Fruit fly (Drosophila melanogaster): ENCODE data around the gene CG6230.

CG6230 gene

DNA sequence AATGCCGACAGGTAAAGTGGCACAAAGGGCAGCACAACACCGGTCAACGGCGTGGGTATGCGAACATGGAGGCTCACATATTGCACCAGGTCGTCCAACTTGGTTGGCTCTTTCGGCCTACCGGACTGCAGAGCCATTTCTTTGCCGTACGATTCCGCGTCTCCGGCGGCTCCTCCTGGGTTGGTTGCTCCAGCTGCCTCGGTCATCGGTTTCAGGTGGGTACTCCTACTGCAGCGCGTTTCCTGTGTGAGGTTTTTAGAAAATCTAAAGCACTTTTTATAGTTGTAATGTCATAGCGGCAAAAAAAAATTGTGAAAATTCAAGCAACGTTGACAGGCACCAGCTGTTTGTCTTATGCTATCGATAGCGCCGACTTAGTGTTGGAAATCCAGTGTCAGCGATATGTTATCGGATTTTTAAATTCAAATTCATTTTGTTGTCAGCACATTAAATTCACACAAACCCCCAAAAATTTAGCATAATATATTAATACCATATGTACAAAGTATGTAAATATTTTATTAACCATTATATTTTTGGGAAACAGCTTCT lies at the start of gene CG6230:
CG6230 (minus strand) TSS at position 354 of the 552 bp plus-strand sequence.
- peak; percentile 14 for TF ChIP-seq Hr83 (GFP tag; optimal IDR thresholded peaks at IDR 0.05; ENCODE audit: poor library complexity, severe bottlenecking)
- no peak for TF ChIP-seq CG32264 (GFP tag; optimal IDR thresholded peaks at IDR 0.05)
- TF ChIP-seq GATAd (GFP tag; optimal IDR thresholded peaks at IDR 0.05): no peak

DNA sequence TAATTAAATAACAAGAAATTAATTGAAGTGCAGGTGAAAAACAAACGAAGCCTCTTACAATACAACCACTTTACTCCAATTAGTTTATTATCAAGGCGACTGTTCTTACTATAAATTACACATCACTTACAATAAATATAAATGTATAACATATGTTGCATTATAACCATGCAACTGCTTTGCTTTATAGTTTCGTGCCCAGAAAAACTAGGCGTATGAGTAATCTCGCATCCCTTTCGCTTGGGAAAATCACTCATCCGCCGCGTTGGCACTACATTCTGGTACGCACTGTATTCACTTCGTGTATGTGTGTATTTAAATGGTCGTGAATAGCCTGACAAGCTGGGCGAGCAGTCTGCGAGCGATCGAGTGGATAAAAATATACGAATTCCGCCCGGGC lies 49.8 kb upstream of the CG6230 start:
- TF ChIP-seq HLH106 (tag; optimal IDR thresholded peaks at IDR 0.05): no peak

DNA sequence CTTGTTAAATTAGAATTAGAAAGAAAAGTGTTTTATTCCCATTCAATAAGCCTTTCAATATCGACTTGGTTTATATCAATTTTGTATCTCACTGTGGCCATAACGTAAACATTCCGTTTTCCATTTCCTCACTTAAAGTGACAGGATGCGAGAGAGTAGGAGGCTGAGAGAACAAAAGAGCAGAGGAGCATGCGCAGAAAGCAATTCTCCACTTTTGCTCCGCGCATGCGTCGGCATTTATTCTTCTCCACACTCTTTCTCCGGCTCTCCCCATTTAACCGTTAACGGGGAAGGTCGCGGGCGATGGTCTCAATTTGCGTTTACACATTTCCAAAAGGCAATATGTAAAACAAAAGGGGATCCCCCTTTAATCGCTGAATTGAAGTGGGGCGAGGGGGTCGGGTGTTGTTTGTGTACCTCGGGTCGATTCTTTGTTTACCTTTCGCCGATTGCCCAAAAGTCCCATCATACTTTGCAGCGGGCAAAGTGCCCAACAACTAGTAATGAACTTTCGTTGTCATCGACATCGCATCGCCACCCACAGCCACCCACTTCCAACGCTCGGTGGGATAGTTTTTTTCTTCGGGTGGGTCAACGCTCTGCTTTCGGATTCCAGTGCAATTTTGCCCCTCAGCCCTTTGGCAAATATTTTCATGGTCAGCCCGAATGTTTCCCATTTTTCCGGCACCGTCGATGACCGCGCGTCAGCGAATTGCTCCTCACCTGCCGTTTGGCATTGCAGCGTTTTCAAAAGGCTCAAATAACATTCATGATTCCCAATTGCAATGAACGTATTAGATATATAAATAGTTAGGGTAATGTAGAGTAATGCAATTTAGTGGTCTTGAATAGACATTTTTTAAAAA lies 48.8 kb upstream of the CG6230 start:
- peak; percentile 87 for TF ChIP-seq Vsx2 (GFP tag; optimal IDR thresholded peaks at IDR 0.05; ENCODE audit: partially characterized antibody)
- TF ChIP-seq dmrt93B (GFP tag; optimal IDR thresholded peaks at IDR 0.05): no peak
- TF ChIP-seq brk (GFP tag; optimal IDR thresholded peaks at IDR 0.05): no peak
- TF ChIP-seq sage (GFP tag; optimal IDR thresholded peaks at IDR 0.05): no peak
- TF ChIP-seq Rel (GFP tag; optimal IDR thresholded peaks at IDR 0.05): no peak
- peak; percentile 91 for TF ChIP-seq Rel (tag; optimal IDR thresholded peaks at IDR 0.05)
- TF ChIP-seq Abd-B (GFP tag; optimal IDR thresholded peaks at IDR 0.05): no peak
- no peak for TF ChIP-seq CG9705 (GFP tag; optimal IDR thresholded peaks at IDR 0.05)
- TF ChIP-seq Dif (GFP tag; optimal IDR thresholded peaks at IDR 0.05; ENCODE audit: partially characterized antibody): peak; percentile 66
- TF ChIP-seq tai (GFP tag; optimal IDR thresholded peaks at IDR 0.05): no peak
- no peak for TF ChIP-seq Jra (GFP tag; optimal IDR thresholded peaks at IDR 0.05)
- no peak for TF ChIP-seq pan (optimal IDR thresholded peaks at IDR 0.05)
- TF ChIP-seq N (GFP tag; optimal IDR thresholded peaks at IDR 0.05): no peak
- peak in 1 of 2 experiments; percentile 7 for TF ChIP-seq dl (GFP tag; optimal IDR thresholded peaks at IDR 0.05; ENCODE audit: insufficient read depth in 1 of 2, partially characterized antibody in 2 of 2)
- no peak for TF ChIP-seq CG32264 (GFP tag; optimal IDR thresholded peaks at IDR 0.05)
- TF ChIP-seq lola (GFP tag; optimal IDR thresholded peaks at IDR 0.05): no peak
- no peak for TF ChIP-seq HLH106 (tag; optimal IDR thresholded peaks at IDR 0.05)
- TF ChIP-seq CrebA (GFP tag; optimal IDR thresholded peaks at IDR 0.05; ENCODE audit: borderline replicate concordance): no peak
- no peak for TF ChIP-seq woc (GFP tag; optimal IDR thresholded peaks at IDR 0.05)

DNA sequence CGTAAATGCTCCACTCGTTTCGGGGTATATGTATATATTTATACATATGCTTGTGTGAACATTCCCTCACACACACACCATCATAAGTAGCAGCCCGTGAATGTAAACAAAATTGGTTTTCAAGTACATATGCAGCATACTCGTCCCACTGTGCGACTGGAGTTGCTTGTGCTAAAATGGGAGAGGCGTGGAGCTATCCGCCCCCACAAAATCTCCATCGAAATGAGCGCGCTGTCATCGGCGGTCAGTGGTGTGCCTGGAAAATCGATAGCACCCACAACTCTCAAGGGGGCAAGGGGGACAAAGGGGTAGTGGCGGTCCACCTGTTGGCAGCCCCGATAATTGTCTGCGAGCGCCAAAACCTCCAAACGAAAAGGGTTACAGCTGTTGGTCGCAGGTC lies 47.9 kb upstream of the CG6230 start:
- TF ChIP-seq tai (GFP tag; optimal IDR thresholded peaks at IDR 0.05) (no peak), Dif (GFP tag; optimal IDR thresholded peaks at IDR 0.05; ENCODE audit: partially characterized antibody) (no peak), Hnf4 (GFP tag; optimal IDR thresholded peaks at IDR 0.05) (no peak), sv (GFP tag; optimal IDR thresholded peaks at IDR 0.05) (no peak), HLH106 (tag; optimal IDR thresholded peaks at IDR 0.05) (no peak), lola (GFP tag; optimal IDR thresholded peaks at IDR 0.05) (no peak), Hr83 (GFP tag; optimal IDR thresholded peaks at IDR 0.05; ENCODE audit: poor library complexity, severe bottlenecking) (no peak), usp (GFP tag; optimal IDR thresholded peaks at IDR 0.05) (no peak), CG9705 (GFP tag; optimal IDR thresholded peaks at IDR 0.05) (no peak), dsf (GFP tag; optimal IDR thresholded peaks at IDR 0.05; ENCODE audit: borderline replicate concordance) (no peak), N (GFP tag; optimal IDR thresholded peaks at IDR 0.05) (no peak), fru (GFP tag; optimal IDR thresholded peaks at IDR 0.05) (no peak), CrebA (GFP tag; optimal IDR thresholded peaks at IDR 0.05; ENCODE audit: borderline replicate concordance) (no peak), Jra (GFP tag; optimal IDR thresholded peaks at IDR 0.05) (no peak)

DNA sequence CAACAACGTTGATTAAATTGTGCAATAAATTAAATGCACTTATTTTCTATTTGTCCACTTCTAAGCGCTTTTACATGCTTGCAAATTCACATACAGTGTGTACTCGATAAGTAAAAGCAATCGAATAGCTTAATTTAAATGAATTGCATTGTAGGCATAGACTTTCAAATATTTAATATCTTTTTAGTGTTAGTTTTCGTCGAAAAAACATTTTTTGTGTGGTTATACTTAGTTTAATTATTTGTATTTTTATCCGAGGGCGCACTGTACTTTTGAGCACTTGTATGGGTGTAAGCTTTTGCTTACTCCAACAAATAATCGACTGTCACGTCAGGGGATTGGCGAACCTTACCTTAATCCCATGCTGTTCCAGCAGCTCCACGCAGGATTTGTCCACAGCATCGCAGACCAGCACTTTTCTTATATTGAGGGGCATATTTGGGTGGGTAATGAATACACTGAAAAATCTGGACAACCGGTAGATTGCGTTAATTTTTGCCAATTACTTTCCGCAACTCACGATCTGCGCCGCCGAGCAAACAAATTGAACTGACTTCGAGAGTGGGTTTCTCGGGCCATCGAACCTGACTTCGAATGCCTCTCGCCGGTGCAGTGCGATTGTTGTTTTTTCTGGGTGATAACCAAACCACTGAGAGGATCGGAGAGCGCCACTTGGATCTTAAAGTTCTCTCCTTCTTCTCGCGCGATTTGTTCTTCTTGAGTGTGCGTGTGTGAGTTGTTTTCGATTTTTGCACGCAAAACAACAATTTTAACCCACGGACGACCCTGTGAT lies 35.2 kb upstream of the CG6230 start, which contains the start of gene CG6287:
CG6287 (minus strand) TSS at position 556 of the 793 bp plus-strand sequence.
- peak; percentile 52 for TF ChIP-seq Rel (GFP tag; optimal IDR thresholded peaks at IDR 0.05)
- no peak for TF ChIP-seq Rel (tag; optimal IDR thresholded peaks at IDR 0.05)
- TF ChIP-seq jim (GFP tag; optimal IDR thresholded peaks at IDR 0.05): peak; percentile 86
- TF ChIP-seq CrebA (GFP tag; optimal IDR thresholded peaks at IDR 0.05; ENCODE audit: borderline replicate concordance): peak; percentile 44
- peak; percentile 94 for TF ChIP-seq fru (GFP tag; optimal IDR thresholded peaks at IDR 0.05)
- peak; percentile 79 for TF ChIP-seq dsf (GFP tag; optimal IDR thresholded peaks at IDR 0.05; ENCODE audit: borderline replicate concordance)
- TF ChIP-seq Myc (optimal IDR thresholded peaks at IDR 0.05): no peak
- TF ChIP-seq dmrt93B (GFP tag; optimal IDR thresholded peaks at IDR 0.05): peak; percentile 90
- TF ChIP-seq Hr78 (GFP tag; optimal IDR thresholded peaks at IDR 0.05): no peak
- peak; percentile 91 for TF ChIP-seq br (GFP tag; optimal IDR thresholded peaks at IDR 0.05)
- no peak for TF ChIP-seq N (GFP tag; optimal IDR thresholded peaks at IDR 0.05)
- TF ChIP-seq tai (GFP tag; optimal IDR thresholded peaks at IDR 0.05): peak; percentile 88
- TF ChIP-seq CG32264 (GFP tag; optimal IDR thresholded peaks at IDR 0.05): peak; percentile 89
- TF ChIP-seq h (GFP tag; optimal IDR thresholded peaks at IDR 0.05): peak; percentile 97
- peak; percentile 94 for TF ChIP-seq OdsH (GFP tag; optimal IDR thresholded peaks at IDR 0.05)
- peak; percentile 90 for TF ChIP-seq Sp1 (GFP tag; optimal IDR thresholded peaks at IDR 0.05)
- no peak for TF ChIP-seq Abd-B (GFP tag; optimal IDR thresholded peaks at IDR 0.05)
- TF ChIP-seq pan (optimal IDR thresholded peaks at IDR 0.05): no peak
- TF ChIP-seq Dfd (GFP tag; optimal IDR thresholded peaks at IDR 0.05): peak; percentile 18
- TF ChIP-seq Jra (GFP tag; optimal IDR thresholded peaks at IDR 0.05): peak; percentile 87
- TF ChIP-seq HLH106 (tag; optimal IDR thresholded peaks at IDR 0.05): peak; percentile 96
- peak; percentile 76 for TF ChIP-seq brk (GFP tag; optimal IDR thresholded peaks at IDR 0.05)
- peak; percentile 97 for TF ChIP-seq Dif (GFP tag; optimal IDR thresholded peaks at IDR 0.05; ENCODE audit: partially characterized antibody)
- no peak for TF ChIP-seq sv (GFP tag; optimal IDR thresholded peaks at IDR 0.05)
- TF ChIP-seq CG9705 (GFP tag; optimal IDR thresholded peaks at IDR 0.05): peak; percentile 87
- TF ChIP-seq ey (GFP tag; optimal IDR thresholded peaks at IDR 0.05): peak; percentile 94
